Fruit fly (Drosophila melanogaster): Measurements from ENCODE around the gene CG14820.

dm6 chr3L:6955254-6956229 is 22.8 kb downstream of the CG14820 start, which contains the start of the genes CG10077 and CG9948:
- TF ChIP-seq pad (GFP tag; optimal IDR thresholded peaks at IDR 0.05) (peak; percentile 64), Hr96 (GFP tag; optimal IDR thresholded peaks at IDR 0.05) (no peak), Crg-1 (GFP tag; optimal IDR thresholded peaks at IDR 0.05) (peak; percentile 79), CG5204 (GFP tag; optimal IDR thresholded peaks at IDR 0.05) (peak; percentile 80), Clk (GFP tag; optimal IDR thresholded peaks at IDR 0.05) (peak; percentile 73), cnc (optimal IDR thresholded peaks at IDR 0.05) (no peak), CG1620 (GFP tag; optimal IDR thresholded peaks at IDR 0.05) (peak; percentile 78), CG12768 (GFP tag; optimal IDR thresholded peaks at IDR 0.05) (peak; percentile 89), toe (GFP tag; optimal IDR thresholded peaks at IDR 0.05) (no peak), CG14711 (tag; optimal IDR thresholded peaks at IDR 0.05) (peak; percentile 87), cic (GFP tag; optimal IDR thresholded peaks at IDR 0.05) (peak; percentile 25), ovo (GFP tag; optimal IDR thresholded peaks at IDR 0.05) (peak; percentile 36)
